Fruit fly (Drosophila melanogaster) whole organism, embryonic: Measurements from ENCODE around the gene CG14234.

Source experiments
- ATbp ChIP-seq: fragments of 200-800 bp; sonication (Bioruptor generic); optimal IDR thresholded peaks from 2 replicates; lab custom pipeline; 2017; ENCODE audit warnings: missing biosample characterization, mild to moderate bottlenecking, missing genetic modification characterization, missing genetic modification reagents
- Bdp1 ChIP-seq: fragments of 200-800 bp; sonication (Bioruptor generic); optimal IDR thresholded peaks from 3 replicates; lab custom pipeline; 2016; ENCODE audit warnings: missing biosample characterization, missing genetic modification characterization
- Bgb ChIP-seq: fragments of 200-800 bp; sonication (Bioruptor generic); IDR thresholded peaks from 2 replicates; pipeline ENCODE4 v1.3.6; 2022; ENCODE audit warnings: missing biosample characterization, missing genetic modification characterization; ENCODE audit not compliant: partially characterized antibody
- CG1024 ChIP-seq: fragments of 200-800 bp; sonication (Bioruptor generic); IDR thresholded peaks from 2 replicates; pipeline ENCODE4 v1.3.6; 2022; ENCODE audit warnings: missing biosample characterization, missing genetic modification characterization
- CG10267 ChIP-seq: fragments of 200-800 bp; sonication (Bioruptor generic); optimal IDR thresholded peaks from 2 replicates; lab custom pipeline; 2018; ENCODE audit warnings: missing biosample characterization, mild to moderate bottlenecking, missing genetic modification characterization, moderate library complexity
- CG14441 ChIP-seq: fragments of 200-800 bp; sonication (Bioruptor generic); IDR thresholded peaks from 2 replicates; pipeline ENCODE4 v1.3.6; 2022; ENCODE audit warnings: missing biosample characterization, missing genetic modification characterization
- CG1529 ChIP-seq: fragments of 200-800 bp; sonication (Bioruptor generic); optimal IDR thresholded peaks from 3 replicates; lab custom pipeline; 2018; ENCODE audit warnings: missing biosample characterization, missing genetic modification characterization
- CG17361 ChIP-seq: fragments of 200-800 bp; sonication (Bioruptor generic); IDR thresholded peaks from 3 replicates; pipeline ENCODE4 v1.3.6; 2022; ENCODE audit warnings: missing biosample characterization, missing genetic modification characterization
- CG17612 ChIP-seq: fragments of 200-800 bp; sonication (Bioruptor generic); IDR thresholded peaks from 2 replicates; pipeline ENCODE4 v1.3.6; 2022; ENCODE audit warnings: missing biosample characterization, missing genetic modification characterization
- CG18262 ChIP-seq: fragments of 200-800 bp; optimal IDR thresholded peaks from 3 replicates; lab custom pipeline; 2019; ENCODE audit warnings: missing biosample characterization, mild to moderate bottlenecking, missing genetic modification characterization, moderate library complexity
- CG2712 ChIP-seq: fragments of 200-800 bp; optimal IDR thresholded peaks from 3 replicates; lab custom pipeline; 2019; ENCODE audit warnings: missing biosample characterization, mild to moderate bottlenecking, missing genetic modification characterization, moderate library complexity
- CG31388 ChIP-seq: fragments of 200-800 bp; sonication (Bioruptor generic); optimal IDR thresholded peaks from 2 replicates; lab custom pipeline; 2016; ENCODE audit warnings: missing biosample characterization, missing genetic modification characterization
- CG34376 ChIP-seq: fragments of 200-800 bp; sonication (Bioruptor generic); optimal IDR thresholded peaks from 2 replicates; lab custom pipeline; 2018; ENCODE audit warnings: missing biosample characterization, mild to moderate bottlenecking, missing genetic modification characterization
- CG3838 ChIP-seq: fragments of 200-800 bp; sonication (Bioruptor generic); optimal IDR thresholded peaks from 3 replicates; lab custom pipeline; 2016; ENCODE audit warnings: missing biosample characterization, missing genetic modification characterization
- CG6813 ChIP-seq: fragments of 200-800 bp; sonication (Bioruptor generic); optimal IDR thresholded peaks from 2 replicates; lab custom pipeline; 2017; ENCODE audit warnings: missing biosample characterization, missing genetic modification characterization, mild to moderate bottlenecking, moderate library complexity, missing genetic modification reagents
- CG8359 ChIP-seq: fragments of 200-800 bp; sonication (Bioruptor generic); optimal IDR thresholded peaks from 2 replicates; lab custom pipeline; 2017; ENCODE audit warnings: missing biosample characterization, mild to moderate bottlenecking, missing genetic modification characterization, borderline replicate concordance
- CG9437 ChIP-seq: fragments of 200-800 bp; sonication (Bioruptor generic); optimal IDR thresholded peaks from 2 replicates; lab custom pipeline; 2018; ENCODE audit warnings: missing biosample characterization, mild to moderate bottlenecking, missing genetic modification characterization
- Chrac-16 ChIP-seq: fragments of 200-800 bp; sonication (Bioruptor generic); optimal IDR thresholded peaks from 3 replicates; lab custom pipeline; 2016; ENCODE audit warnings: missing biosample characterization, missing genetic modification characterization
- Dp ChIP-seq: fragments of 200-800 bp; sonication (Bioruptor generic); optimal IDR thresholded peaks from 2 replicates; lab custom pipeline; 2018; ENCODE audit warnings: missing biosample characterization, mild to moderate bottlenecking, missing genetic modification characterization, moderate library complexity
- GATAe ChIP-seq: fragments of 200-800 bp; sonication (Bioruptor generic); conservative IDR thresholded peaks from 2 replicates; pipeline ENCODE4 v1.3.6; 2022; ENCODE audit warnings: missing biosample characterization, missing genetic modification characterization
- H15 ChIP-seq: fragments of 200-800 bp; sonication (Bioruptor generic); IDR thresholded peaks from 3 replicates; pipeline ENCODE4 v1.3.6; 2022; ENCODE audit warnings: missing biosample characterization, missing genetic modification characterization
- HmgD ChIP-seq: fragments of 200-800 bp; sonication (Bioruptor generic); optimal IDR thresholded peaks from 3 replicates; lab custom pipeline; 2016; ENCODE audit warnings: missing biosample characterization, missing genetic modification characterization
- Hmr ChIP-seq: fragments of 200-800 bp; sonication (Bioruptor generic); optimal IDR thresholded peaks from 3 replicates; lab custom pipeline; 2017; ENCODE audit warnings: mild to moderate bottlenecking, missing biosample characterization, missing genetic modification reagents, missing genetic modification characterization
- Nf-YA ChIP-seq: fragments of 200-800 bp; sonication (Bioruptor generic); IDR thresholded peaks from 2 replicates; pipeline ENCODE4 v1.3.6; 2022; ENCODE audit warnings: missing biosample characterization, missing genetic modification characterization
- Oli ChIP-seq: fragments of 200-800 bp; sonication (Bioruptor generic); optimal IDR thresholded peaks from 2 replicates; lab custom pipeline; 2018; ENCODE audit warnings: missing biosample characterization, mild to moderate bottlenecking, missing genetic modification characterization, moderate library complexity
- TFAM ChIP-seq: fragments of 200-800 bp; sonication (Bioruptor generic); optimal IDR thresholded peaks from 2 replicates; lab custom pipeline; 2017; ENCODE audit warnings: missing biosample characterization, missing genetic modification characterization, inconsistent platforms
- aop ChIP-seq: fragments of 200-800 bp; sonication (Bioruptor generic); IDR thresholded peaks from 2 replicates; pipeline ENCODE4 v1.3.6; 2022; ENCODE audit warnings: missing biosample characterization, missing genetic modification characterization
- ap ChIP-seq: fragments of 200-800 bp; sonication (Bioruptor generic); IDR thresholded peaks from 2 replicates; pipeline ENCODE4 v1.3.6; 2022; ENCODE audit warnings: missing biosample characterization, missing genetic modification characterization
- cad ChIP-seq: fragments of >200 bp; optimal IDR thresholded peaks from 2 replicates; lab custom pipeline; 2017; ENCODE audit warnings: missing biosample characterization, missing genetic modification characterization
- chn ChIP-seq: fragments of 200-800 bp; sonication (Bioruptor generic); optimal IDR thresholded peaks from 2 replicates; lab custom pipeline; 2016; ENCODE audit warnings: missing biosample characterization, missing genetic modification characterization
- croc ChIP-seq: fragments of 200-800 bp; sonication (Bioruptor generic); conservative IDR thresholded peaks from 3 replicates; pipeline ENCODE4 v1.3.6; 2022; ENCODE audit warnings: missing biosample characterization, missing genetic modification characterization
- dysf ChIP-seq: fragments of 200-800 bp; sonication (Bioruptor generic); IDR thresholded peaks from 3 replicates; pipeline ENCODE4 v1.3.6; 2022; ENCODE audit warnings: missing biosample characterization, missing genetic modification characterization
- en ChIP-seq: fragments of 200-800 bp; sonication (Bioruptor generic); optimal IDR thresholded peaks from 2 replicates; lab custom pipeline; 2016; ENCODE audit warnings: missing biosample characterization, missing genetic modification characterization
- fu2 ChIP-seq: fragments of 200-800 bp; sonication (Bioruptor generic); optimal IDR thresholded peaks from 2 replicates; lab custom pipeline; 2016; ENCODE audit warnings: missing biosample characterization, missing genetic modification characterization
- gcm ChIP-seq: fragments of 200-800 bp; sonication (Bioruptor generic); optimal IDR thresholded peaks from 2 replicates; lab custom pipeline; 2019; ENCODE audit warnings: missing biosample characterization, mild to moderate bottlenecking, missing genetic modification characterization, moderate library complexity
- insv ChIP-seq, 2 experiments: fragments of 200-800 bp; sonication (Bioruptor generic); optimal IDR thresholded peaks; 3 replicates each; lab custom pipeline; 2016 to 2018; ENCODE audit warnings: missing biosample characterization in 2 of 2, missing genetic modification characterization in 2 of 2
- inv ChIP-seq: fragments of 200-800 bp; sonication (Bioruptor generic); IDR thresholded peaks from 2 replicates; pipeline ENCODE4 v1.3.6; 2022; ENCODE audit warnings: missing biosample characterization, missing genetic modification characterization; ENCODE audit not compliant: partially characterized antibody
- klu ChIP-seq: fragments of 200-800 bp; sonication (Bioruptor generic); IDR thresholded peaks from 2 replicates; pipeline ENCODE4 v1.3.6; 2022; ENCODE audit warnings: missing biosample characterization, missing genetic modification characterization
- maf-S ChIP-seq: fragments of 200-800 bp; sonication (Bioruptor generic); optimal IDR thresholded peaks from 2 replicates; lab custom pipeline; 2016; ENCODE audit warnings: missing biosample characterization, missing genetic modification characterization
- mam ChIP-seq: fragments of 200-800 bp; sonication (Bioruptor generic); optimal IDR thresholded peaks from 3 replicates; lab custom pipeline; 2016; ENCODE audit warnings: missing biosample characterization, missing genetic modification characterization
- nau ChIP-seq: fragments of 200-800 bp; sonication (Bioruptor generic); optimal IDR thresholded peaks from 3 replicates; lab custom pipeline; 2017; ENCODE audit warnings: missing biosample characterization, mild to moderate bottlenecking, missing genetic modification characterization, missing genetic modification reagents
- pnt ChIP-seq: fragments of 200-800 bp; sonication (Bioruptor generic); optimal IDR thresholded peaks from 3 replicates; lab custom pipeline; 2016; ENCODE audit warnings: missing biosample characterization, missing genetic modification characterization
- sima ChIP-seq: fragments of 200-800 bp; sonication (Bioruptor generic); optimal IDR thresholded peaks from 2 replicates; lab custom pipeline; 2016; ENCODE audit warnings: missing biosample characterization, missing genetic modification characterization
- sisA ChIP-seq: fragments of 200-800 bp; sonication (Bioruptor generic); IDR thresholded peaks from 2 replicates; pipeline ENCODE4 v1.3.6; 2022; ENCODE audit warnings: missing biosample characterization, missing genetic modification characterization
- slp2 ChIP-seq: fragments of 200-800 bp; sonication (Bioruptor generic); optimal IDR thresholded peaks from 2 replicates; lab custom pipeline; 2016; ENCODE audit warnings: missing biosample characterization, missing genetic modification characterization
- sob ChIP-seq: fragments of 200-800 bp; sonication (Bioruptor generic); IDR thresholded peaks from 2 replicates; pipeline ENCODE4 v1.3.6; 2022; ENCODE audit warnings: missing biosample characterization, missing genetic modification characterization
- sug ChIP-seq: fragments of 200-800 bp; optimal IDR thresholded peaks from 2 replicates; lab custom pipeline; 2019; ENCODE audit warnings: missing biosample characterization, mild to moderate bottlenecking, missing genetic modification characterization, moderate library complexity
- tin ChIP-seq: fragments of 200-800 bp; sonication (Bioruptor generic); optimal IDR thresholded peaks from 3 replicates; lab custom pipeline; 2016; ENCODE audit warnings: missing biosample characterization, missing genetic modification characterization
- unc-4 ChIP-seq: fragments of 200-800 bp; sonication (Bioruptor generic); IDR thresholded peaks from 2 replicates; pipeline ENCODE4 v1.3.6; 2022; ENCODE audit warnings: missing biosample characterization, missing genetic modification characterization; ENCODE audit not compliant: partially characterized antibody
- vnd ChIP-seq: fragments of 200-800 bp; sonication (Bioruptor generic); IDR thresholded peaks from 3 replicates; pipeline ENCODE4 v1.3.6; 2022; ENCODE audit warnings: missing biosample characterization, missing genetic modification characterization; ENCODE audit not compliant: partially characterized antibody
- wdn ChIP-seq: fragments of 200-800 bp; sonication (Bioruptor generic); IDR thresholded peaks from 2 replicates; pipeline ENCODE4 v1.3.6; 2022; ENCODE audit warnings: missing biosample characterization, missing genetic modification characterization
- zfh2 ChIP-seq: fragments of 200-800 bp; sonication (Bioruptor generic); optimal IDR thresholded peaks from 2 replicates; lab custom pipeline; 2016; ENCODE audit warnings: missing biosample characterization, missing genetic modification characterization

Gene CG14234

dm6 chrX:19784875-19785274 lies 49.5 kb downstream of the CG14234 start (continued):
- no peak for TF ChIP-seq CG17612
- no peak for TF ChIP-seq maf-S (GFP tag; lab: Kevin White, UChicago)
- peak; percentile 18 for TF ChIP-seq zfh2 (GFP tag; lab: Kevin White, UChicago)
- TF ChIP-seq unc-4 (GFP tag; lab: Robert Waterston, UW), result no peak
- peak; percentile 20; the same call in 1 of the 3 replicates for TF ChIP-seq croc (GFP tag; lab: Robert Waterston, UW)
- no peak for TF ChIP-seq sob (GFP tag; lab: Robert Waterston, UW)
- no peak for TF ChIP-seq GATAe (GFP tag; lab: Robert Waterston, UW)
- no peak for TF ChIP-seq CG3838
- TF ChIP-seq aop (GFP tag; lab: Robert Waterston, UW), result no peak
- TF ChIP-seq inv, result no peak
- no peak for TF ChIP-seq pnt (GFP tag; lab: Kevin White, UChicago)
- no peak for TF ChIP-seq en (GFP tag; lab: Kevin White, UChicago)
- 0 out of 2 replicates have a peak, but pooled peaks have one; percentile 18 for TF ChIP-seq CG14441 (GFP tag; lab: Robert Waterston, UW)
- no peak for TF ChIP-seq wdn (GFP tag; lab: Robert Waterston, UW)
- no peak for TF ChIP-seq TFAM (GFP tag; lab: Kevin White, UChicago)
- TF ChIP-seq CG1024 (GFP tag; lab: Robert Waterston, UW), result peak; percentile 39; the same call in 1 of the 2 replicates
- peak; percentile 56 for TF ChIP-seq CG18262
- no peak for TF ChIP-seq CG8359
- TF ChIP-seq klu (GFP tag; lab: Robert Waterston, UW), result no peak
- no peak for TF ChIP-seq fu2 (GFP tag; lab: Kevin White, UChicago)
- TF ChIP-seq CG2712 (tag; lab: Kevin White, UChicago), result peak; percentile 63
- no peak for TF ChIP-seq sima (GFP tag; lab: Kevin White, UChicago)
- TF ChIP-seq slp2, result no peak
- TF ChIP-seq vnd (GFP tag; lab: Robert Waterston, UW), result no peak
- TF ChIP-seq CG34376 (GFP tag; lab: Kevin White, UChicago), result no peak
- peak; percentile 28 for TF ChIP-seq ATbp (GFP tag; lab: Kevin White, UChicago)
- TF ChIP-seq Oli (tag; lab: Kevin White, UChicago), result peak; percentile 27
- no peak for TF ChIP-seq ap (GFP tag; lab: Robert Waterston, UW)
- peak; percentile 19; the same call in 1 of the 2 replicates for TF ChIP-seq sisA (GFP tag; lab: Robert Waterston, UW)
- TF ChIP-seq CG10267 (tag; lab: Kevin White, UChicago), result peak; percentile 24
- no peak for TF ChIP-seq CG31388
- TF ChIP-seq CG9437 (GFP tag; lab: Kevin White, UChicago), result no peak
- TF ChIP-seq mam (GFP tag; lab: Kevin White, UChicago), result peak; percentile 29
- TF ChIP-seq insv (GFP tag; optimal IDR thresholded peaks at IDR 0.05; lab: Kevin White, UChicago), result no peak
- no peak for TF ChIP-seq CG1529 (GFP tag; lab: Kevin White, UChicago)
- no peak for TF ChIP-seq CG6813 (GFP tag; lab: Kevin White, UChicago)
- no peak for TF ChIP-seq sug (tag; lab: Kevin White, UChicago)
- no peak for TF ChIP-seq nau
- no peak for TF ChIP-seq Nf-YA (GFP tag; lab: Robert Waterston, UW)
- TF ChIP-seq dysf (GFP tag; lab: Robert Waterston, UW), result peak; percentile 26; the same call in 1 of the 3 replicates
- 0 out of 3 replicates have a peak, but pooled peaks have one; percentile 31 for TF ChIP-seq CG17361
- peak; percentile 23 for TF ChIP-seq Chrac-16 (GFP tag; lab: Kevin White, UChicago)
- TF ChIP-seq Dp (GFP tag; lab: Kevin White, UChicago), result no peak
- TF ChIP-seq tin, result no peak
- no peak for TF ChIP-seq cad (GFP tag; lab: Kevin White, UChicago)
- TF ChIP-seq chn, result peak; percentile 2
- TF ChIP-seq Bdp1 (GFP tag; lab: Kevin White, UChicago), result no peak
- TF ChIP-seq Hmr (GFP tag; lab: Kevin White, UChicago), result no peak
- no peak for TF ChIP-seq H15 (GFP tag; lab: Robert Waterston, UW)
- no peak for TF ChIP-seq Bgb
- peak; percentile 5 for TF ChIP-seq gcm (GFP tag; lab: Kevin White, UChicago)
- TF ChIP-seq HmgD, result no peak
